Worm (Caenorhabditis elegans): ENCODE measurements around the gene tsp-18.
"Not testable (repeated sequence)": the region's sequence is repeated elsewhere in the genome, so short reads cannot be mapped to it uniquely, and the experiment has no call there.

tsp-18 gene

ce11 chrII:5904252-5904651, at the start of gene tsp-18:
Gene tsp-18 (plus strand): TSS chrII:5904552.
- no peak for TF ChIP-seq unc-62 (GFP tag; optimal IDR thresholded peaks at IDR 0.05)

ce11 chrII:5858322-5858721, 46.0 kb upstream of the tsp-18 start, which contains the start of gene F55C12.4:
Gene F55C12.4 (minus strand): TSS chrII:5858422.
- no peak for TF ChIP-seq unc-62 (GFP tag; optimal IDR thresholded peaks at IDR 0.05)

ce11 chrII:5860621-5861020, 43.7 kb upstream of the tsp-18 start:
- no peak for TF ChIP-seq unc-62 (GFP tag; optimal IDR thresholded peaks at IDR 0.05)

DNA sequence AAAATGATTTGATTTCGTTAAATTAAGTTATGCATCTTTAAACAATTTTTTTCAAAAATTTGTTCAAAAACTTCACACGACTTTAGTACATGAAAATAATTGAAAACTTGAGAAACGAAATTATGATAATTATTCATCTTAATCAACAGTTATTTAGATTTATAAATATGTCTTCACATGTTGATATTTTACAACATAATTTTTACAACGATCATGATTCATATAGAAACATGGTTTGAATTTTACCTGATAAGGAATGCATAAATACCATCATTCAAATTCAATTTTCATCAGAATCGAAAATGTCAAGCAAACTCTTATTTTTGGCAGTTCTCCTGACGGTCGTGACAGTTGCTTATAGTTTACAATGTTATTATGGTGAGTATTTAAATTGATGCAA, 40.5 kb upstream of the tsp-18 start, which contains the start of gene tag-234:
TSS of gene tag-234 (plus strand) at position 301 of the 400 bp plus-strand sequence.
- TF ChIP-seq unc-62 (GFP tag; optimal IDR thresholded peaks at IDR 0.05), result no peak

ce11 chrII:5865405-5866308, 38.7 kb upstream of the tsp-18 start, which contains the start of gene F55C12.19:
Gene F55C12.19 (plus strand): TSS chrII:5866139.
- TF ChIP-seq unc-62 (GFP tag; optimal IDR thresholded peaks at IDR 0.05), result no peak

ce11 chrII:5866920-5867319, 37.4 kb upstream of the tsp-18 start:
- no peak for TF ChIP-seq unc-62 (GFP tag; optimal IDR thresholded peaks at IDR 0.05)

DNA sequence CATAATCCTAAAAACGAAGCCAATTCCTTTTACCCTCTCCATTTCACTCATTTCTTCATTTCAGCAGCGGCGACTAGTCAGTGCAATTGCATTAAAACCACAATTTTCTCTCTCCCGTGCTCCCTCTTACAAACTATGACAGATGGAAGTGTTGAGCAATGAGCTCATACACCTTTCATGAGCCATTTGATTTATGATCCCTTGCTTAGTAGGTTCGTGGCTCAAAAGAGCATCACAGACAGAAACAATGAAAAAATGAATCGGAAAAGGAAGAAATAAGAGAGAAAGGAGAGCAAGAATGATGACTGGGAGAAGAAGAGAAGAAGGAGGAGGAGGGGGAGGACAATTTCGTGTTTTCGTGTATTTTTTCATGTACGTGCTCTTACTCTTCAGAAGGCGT, 32.8 kb upstream of the tsp-18 start:
- no peak for TF ChIP-seq unc-62 (GFP tag; optimal IDR thresholded peaks at IDR 0.05)

DNA sequence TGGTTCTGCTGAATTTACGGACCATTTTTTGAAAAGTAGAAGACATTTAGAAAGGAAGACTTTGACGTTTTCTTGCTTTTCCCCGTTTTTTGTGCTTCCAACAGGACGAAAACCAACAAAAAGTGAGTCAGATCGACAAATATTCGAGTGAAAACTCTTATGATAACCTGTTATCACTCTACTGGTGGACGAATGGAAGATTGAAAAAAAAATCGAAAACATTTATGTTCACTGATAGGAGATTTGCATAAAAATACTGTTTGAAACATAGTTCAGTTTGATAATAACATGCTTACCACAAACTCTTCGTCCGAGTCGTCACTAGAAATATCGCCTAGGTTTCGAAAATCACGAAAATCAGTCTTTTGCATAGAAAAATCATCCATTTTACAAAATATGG, 31.9 kb upstream of the tsp-18 start:
- TF ChIP-seq unc-62 (GFP tag; optimal IDR thresholded peaks at IDR 0.05), result no peak

- TF ChIP-seq unc-62 (GFP tag; optimal IDR thresholded peaks at IDR 0.05), result no peak
These were observed 30.7 kb upstream of the tsp-18 start, which contains the start of gene tex-2 for ce11 chrII:5873564-5874070. Gene tex-2 (minus strand): TSS chrII:5873614.

- no peak for TF ChIP-seq unc-62 (GFP tag; optimal IDR thresholded peaks at IDR 0.05)
These were observed 30.2 kb upstream of the tsp-18 start for ce11 chrII:5874130-5874529.

- no peak for TF ChIP-seq unc-62 (GFP tag; optimal IDR thresholded peaks at IDR 0.05)
These were observed 28.3 kb upstream of the tsp-18 start, which contains the start of gene F55C12.6 for ce11 chrII:5876053-5876452. Gene F55C12.6 (minus strand): TSS chrII:5876153.

ce11 chrII:5876511-5876910, 27.8 kb upstream of the tsp-18 start, which contains the start of gene F55C12.2:
Gene F55C12.2 (plus strand): TSS chrII:5876811.
- not testable (repeated sequence) for TF ChIP-seq unc-62 (GFP tag; optimal IDR thresholded peaks at IDR 0.05)

DNA sequence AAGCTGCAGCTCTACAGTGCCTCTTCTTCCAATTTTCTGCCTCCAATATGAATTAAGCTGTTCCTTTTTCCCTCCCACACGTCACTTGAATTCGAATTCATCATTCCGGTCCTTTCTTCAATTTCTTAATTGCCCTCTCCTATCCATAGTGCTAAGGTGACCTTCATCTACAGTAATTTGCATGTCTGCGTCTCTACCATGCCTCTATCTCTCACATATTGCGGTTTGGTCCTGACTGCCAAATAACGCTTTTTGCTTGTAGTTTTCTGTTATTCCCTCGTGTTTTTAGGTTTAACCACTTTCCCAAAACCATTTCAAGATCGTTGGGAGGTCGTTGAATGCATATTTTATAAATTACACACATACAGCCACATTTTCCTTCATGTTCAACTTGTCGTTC, 23.7 kb upstream of the tsp-18 start:
- no peak for TF ChIP-seq unc-62 (GFP tag; optimal IDR thresholded peaks at IDR 0.05)

- TF ChIP-seq unc-62 (GFP tag; optimal IDR thresholded peaks at IDR 0.05), result no peak
These were observed 20.1 kb upstream of the tsp-18 start, which contains the start of gene rfip-1 for ce11 chrII:5884252-5884651. Gene rfip-1 (plus strand): TSS chrII:5884552.

ce11 chrII:5885966-5886621, 18.3 kb upstream of the tsp-18 start:
- no peak for TF ChIP-seq unc-62 (GFP tag; optimal IDR thresholded peaks at IDR 0.05)

Measured in whole organism, dauer.